Worm (Caenorhabditis elegans): Measurements from ENCODE around the gene K07E3.1.
A peak's percentile ranks its signal among the peaks of the same experiment; 100 is the strongest.

K07E3.1 gene

ce11 chrX:8089916-8090315 lies 20.3 kb upstream of the K07E3.1 start (continued):
- peak; percentile 19 for TF ChIP-seq vab-15 (tag; optimal IDR thresholded peaks at IDR 0.05)
- TF ChIP-seq sup-37 (GFP tag; optimal IDR thresholded peaks at IDR 0.05), result no peak
- peak; percentile 73 for TF ChIP-seq nhr-20 (tag; optimal IDR thresholded peaks at IDR 0.05)
- TF ChIP-seq nhr-76 (tag; optimal IDR thresholded peaks at IDR 0.05), result no peak
- TF ChIP-seq snu-23 (GFP tag; optimal IDR thresholded peaks at IDR 0.05), result peak; percentile 51
- peak in 1 of 3 experiments; percentile 7 for TF ChIP-seq ceh-82 (tag; optimal IDR thresholded peaks at IDR 0.05)
- TF ChIP-seq nhr-237 (tag; optimal IDR thresholded peaks at IDR 0.05), result no peak
- TF ChIP-seq ceh-88 (GFP tag; IDR thresholded peaks at IDR 0.05), result no peak
- TF ChIP-seq lir-3 (tag; optimal IDR thresholded peaks at IDR 0.05; ENCODE audit: poor library complexity), result no peak
- TF ChIP-seq nhr-19 (GFP tag; conservative IDR thresholded peaks at IDR 0.05), result peak; percentile 38
- no peak for TF ChIP-seq nhr-28 (tag; optimal IDR thresholded peaks at IDR 0.05)
- peak in 1 of 2 experiments; percentile 37 for TF ChIP-seq mdl-1 (tag; optimal IDR thresholded peaks at IDR 0.05)
- peak; percentile 20 for TF ChIP-seq ztf-4 (tag; optimal IDR thresholded peaks at IDR 0.05)
- TF ChIP-seq lin-35 (GFP tag; optimal IDR thresholded peaks at IDR 0.05), result peak in 1 of 2 experiments; percentile 49
- no peak for TF ChIP-seq ceh-63 (GFP tag; optimal IDR thresholded peaks at IDR 0.05)
- TF ChIP-seq zag-1 (tag; optimal IDR thresholded peaks at IDR 0.05), result no peak
- TF ChIP-seq nhr-11 (tag; optimal IDR thresholded peaks at IDR 0.05), result peak; percentile 31
- TF ChIP-seq skn-1 (tag; optimal IDR thresholded peaks at IDR 0.05), result no peak
- peak; percentile 1 for TF ChIP-seq swsn-7 (tag; optimal IDR thresholded peaks at IDR 0.05)
- TF ChIP-seq lin-15B (tag; optimal IDR thresholded peaks at IDR 0.05), result no peak
- TF ChIP-seq elt-2 (tag; optimal IDR thresholded peaks at IDR 0.05), result peak; percentile 8

DNA sequence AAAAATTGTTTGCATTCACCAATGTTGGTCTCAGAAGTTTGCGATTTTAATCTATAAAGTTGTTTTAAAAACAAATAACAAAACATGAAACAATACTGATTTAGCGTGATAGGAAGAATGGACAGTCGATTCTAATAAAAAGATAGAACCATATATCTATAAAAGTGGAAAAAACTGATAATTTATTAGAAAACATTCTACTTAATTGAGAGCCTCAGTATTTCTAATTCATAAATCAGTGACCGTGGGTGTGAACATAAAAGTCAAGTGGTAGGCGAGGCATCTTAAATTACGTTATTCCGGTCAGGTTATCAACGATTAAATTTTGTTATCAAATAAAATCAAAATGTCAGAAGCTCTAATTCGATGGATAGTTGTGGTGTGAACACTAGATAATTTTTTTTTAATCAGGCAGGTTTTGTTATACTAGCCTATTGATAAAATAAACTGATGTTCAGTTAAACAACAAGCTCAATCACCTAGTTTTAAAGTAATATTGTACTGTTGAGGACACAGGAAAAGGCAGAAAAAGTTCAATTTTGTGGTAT lies 11.4 kb upstream of the K07E3.1 start, which contains the start of gene catp-5:
Gene catp-5, minus strand, starts transcription at position 51 of the 548 bp plus-strand sequence.
- TF ChIP-seq F16B12.6 (tag; optimal IDR thresholded peaks at IDR 0.05), result no peak
- TF ChIP-seq elt-2 (tag; optimal IDR thresholded peaks at IDR 0.05), result peak; percentile 1

ce11 chrX:8103899-8104298 lies 6.3 kb upstream of the K07E3.1 start, which contains the start of gene K07E3.2:
K07E3.2 (plus strand) TSS chrX:8104298.
- TF ChIP-seq nhr-90 (tag; optimal IDR thresholded peaks at IDR 0.05; ENCODE audit: poor library complexity), result peak; percentile 35
- no peak for TF ChIP-seq nhr-77 (tag; optimal IDR thresholded peaks at IDR 0.05)
- TF ChIP-seq ceh-90 (tag; optimal IDR thresholded peaks at IDR 0.05), result no peak
- no peak for TF ChIP-seq efl-3 (GFP tag; optimal IDR thresholded peaks at IDR 0.05)
- peak; percentile 11 for TF ChIP-seq xbp-1 (tag; optimal IDR thresholded peaks at IDR 0.05)
- no peak for TF ChIP-seq mab-9 (GFP tag; IDR thresholded peaks at IDR 0.05)
- no peak for TF ChIP-seq lin-14 (GFP tag; optimal IDR thresholded peaks at IDR 0.05)
- TF ChIP-seq mdl-1 (tag; optimal IDR thresholded peaks at IDR 0.05), result no peak
- no peak for TF ChIP-seq pax-3 (tag; optimal IDR thresholded peaks at IDR 0.05)
- TF ChIP-seq dpl-1 (GFP tag; optimal IDR thresholded peaks at IDR 0.05), result no peak
- TF ChIP-seq snu-23 (GFP tag; optimal IDR thresholded peaks at IDR 0.05), result peak; percentile 47
- no peak for TF ChIP-seq nhr-76 (tag; optimal IDR thresholded peaks at IDR 0.05)
- TF ChIP-seq ceh-82 (tag; optimal IDR thresholded peaks at IDR 0.05), result peak in 1 of 3 experiments; percentile 20
- TF ChIP-seq fkh-8 (tag; optimal IDR thresholded peaks at IDR 0.05), result no peak
- no peak for TF ChIP-seq fkh-4 (tag; optimal IDR thresholded peaks at IDR 0.05; ENCODE audit: borderline replicate concordance)
- TF ChIP-seq alr-1 (tag; optimal IDR thresholded peaks at IDR 0.05; ENCODE audit: borderline replicate concordance), result no peak
- TF ChIP-seq zip-4 (GFP tag; optimal IDR thresholded peaks at IDR 0.05), result no peak
- no peak for TF ChIP-seq zag-1 (tag; optimal IDR thresholded peaks at IDR 0.05)
- peak; percentile 17 for TF ChIP-seq nhr-71 (tag; optimal IDR thresholded peaks at IDR 0.05)
- TF ChIP-seq tbx-2 (tag; optimal IDR thresholded peaks at IDR 0.05), result no peak
- no peak for TF ChIP-seq ceh-8 (GFP tag; optimal IDR thresholded peaks at IDR 0.05)
